Worm (Caenorhabditis elegans): ENCODE data around the gene pkc-3.

Gene pkc-3

DNA sequence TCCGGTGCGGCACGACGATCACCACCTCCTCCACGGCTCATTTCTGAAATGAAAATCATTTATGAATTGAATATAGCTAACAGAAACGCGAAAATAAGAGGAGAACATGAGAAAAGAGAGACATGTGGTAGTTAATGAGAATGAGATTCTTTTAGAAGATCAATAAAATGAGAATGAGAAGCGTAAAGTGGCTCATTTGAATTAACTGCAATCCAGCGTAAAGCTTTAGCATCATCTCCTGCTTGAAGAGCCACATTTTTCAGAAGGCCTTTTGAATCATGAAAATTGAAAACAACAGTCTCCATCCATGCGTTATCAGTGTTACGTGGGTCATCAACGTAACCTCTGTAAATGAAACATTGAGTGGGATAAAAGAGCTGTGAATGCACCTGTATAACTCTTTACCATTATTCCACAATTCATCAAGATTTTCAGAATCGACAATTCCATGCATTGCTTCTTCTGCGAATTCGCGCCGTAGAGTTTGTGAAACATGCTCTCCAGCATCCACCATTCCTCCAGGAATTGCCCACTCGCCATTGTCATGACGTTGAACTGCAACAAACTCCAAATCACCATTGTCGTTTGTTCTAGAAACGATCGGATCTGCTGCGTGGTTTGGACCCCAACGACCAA is 9.1 kb downstream of the pkc-3 start, which contains the start of gene rsp-4:
Gene rsp-4 (minus strand): TSS at position 51 of the 636 bp plus-strand sequence.
- TF ChIP-seq unc-62 (GFP tag; optimal IDR thresholded peaks at IDR 0.05): no peak

DNA sequence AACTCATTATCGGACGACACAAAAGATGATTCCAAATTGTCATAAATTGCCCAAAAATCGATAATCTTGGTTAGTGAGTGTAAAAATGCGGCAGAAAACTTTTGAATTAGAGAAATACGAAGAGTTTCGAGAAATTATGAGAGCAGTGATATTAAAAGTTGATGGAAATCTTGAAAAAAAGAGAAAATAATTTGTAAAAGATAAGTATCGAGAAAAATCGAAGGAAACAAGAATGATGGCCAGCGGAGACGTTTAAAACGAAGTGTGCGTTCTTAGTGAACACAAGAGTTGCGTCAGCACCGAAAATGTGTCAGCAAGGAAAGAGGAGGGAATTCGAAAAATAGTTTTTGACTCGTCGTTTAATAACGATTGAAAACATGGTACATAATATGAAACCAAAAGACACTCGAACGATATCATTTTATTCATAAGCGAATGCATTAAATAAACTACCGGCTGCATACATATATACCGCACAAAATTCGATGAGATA is 10.1 kb downstream of the pkc-3 start, which contains the start of gene ndx-6:
Gene ndx-6 (minus strand): TSS at position 51 of the 493 bp plus-strand sequence.
- TF ChIP-seq unc-62 (GFP tag; optimal IDR thresholded peaks at IDR 0.05): no peak

DNA sequence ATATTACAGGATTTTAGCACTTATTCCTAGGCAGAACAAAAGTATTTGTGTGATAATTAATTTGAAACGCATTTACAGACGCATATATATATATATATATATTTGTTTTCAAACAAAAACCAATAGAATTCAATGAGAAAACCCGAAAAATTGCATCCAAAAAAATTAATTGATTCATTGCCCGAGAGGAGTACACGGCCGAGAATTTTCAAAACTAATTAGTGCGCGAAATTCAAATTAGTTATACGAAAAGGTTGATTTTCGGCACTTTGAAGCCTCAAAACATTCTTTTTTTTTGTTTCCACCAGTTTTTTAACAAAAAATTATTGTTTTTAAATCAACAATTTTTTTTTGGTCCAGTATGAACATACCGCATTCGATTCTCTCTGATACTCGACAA is 11.6 kb downstream of the pkc-3 start:
- no peak for TF ChIP-seq unc-62 (GFP tag; optimal IDR thresholded peaks at IDR 0.05)

DNA sequence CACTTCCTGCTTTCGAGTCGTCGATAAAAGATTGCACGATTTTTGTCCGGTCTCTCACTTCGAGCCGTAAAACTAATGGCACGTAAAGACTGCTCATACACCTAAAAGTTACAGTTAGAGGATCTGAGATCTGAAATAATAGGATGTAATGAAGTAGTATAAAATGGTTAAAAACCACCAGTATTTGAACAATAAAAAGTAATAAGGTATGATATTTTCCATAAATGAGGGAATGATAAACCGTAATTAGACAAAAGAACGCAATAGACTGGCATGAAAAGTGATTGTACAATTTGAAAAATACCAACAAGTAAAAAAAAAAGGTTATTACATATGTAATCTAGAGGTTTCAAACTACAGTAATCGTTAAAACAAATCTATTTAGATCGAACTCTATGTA is 13.3 kb downstream of the pkc-3 start, which contains the start of gene brap-2:
Gene brap-2 (minus strand): TSS at position 101 of the 400 bp plus-strand sequence.
- TF ChIP-seq unc-62 (GFP tag; optimal IDR thresholded peaks at IDR 0.05): no peak

DNA sequence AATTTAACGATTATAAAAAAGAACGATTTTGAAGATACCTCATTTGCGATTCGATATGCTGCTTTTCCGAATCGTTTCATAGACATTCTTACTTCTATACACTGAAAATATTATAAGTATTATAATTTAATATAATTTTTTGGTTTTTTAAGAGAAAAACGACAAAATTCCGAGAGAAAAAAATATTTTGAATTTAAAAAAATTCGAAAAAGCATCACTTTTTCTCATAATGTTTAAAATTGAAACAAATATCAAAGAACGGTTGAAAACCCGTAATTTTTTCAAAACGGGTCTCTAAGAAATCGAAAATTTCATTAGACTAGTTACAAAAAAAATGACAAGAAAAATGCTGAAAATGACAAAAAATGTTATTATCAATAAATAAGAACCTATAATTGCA is 15.8 kb downstream of the pkc-3 start, which contains the start of gene pink-1:
Gene pink-1 (minus strand): TSS at position 101 of the 400 bp plus-strand sequence.
- TF ChIP-seq unc-62 (GFP tag; optimal IDR thresholded peaks at IDR 0.05): no peak

DNA sequence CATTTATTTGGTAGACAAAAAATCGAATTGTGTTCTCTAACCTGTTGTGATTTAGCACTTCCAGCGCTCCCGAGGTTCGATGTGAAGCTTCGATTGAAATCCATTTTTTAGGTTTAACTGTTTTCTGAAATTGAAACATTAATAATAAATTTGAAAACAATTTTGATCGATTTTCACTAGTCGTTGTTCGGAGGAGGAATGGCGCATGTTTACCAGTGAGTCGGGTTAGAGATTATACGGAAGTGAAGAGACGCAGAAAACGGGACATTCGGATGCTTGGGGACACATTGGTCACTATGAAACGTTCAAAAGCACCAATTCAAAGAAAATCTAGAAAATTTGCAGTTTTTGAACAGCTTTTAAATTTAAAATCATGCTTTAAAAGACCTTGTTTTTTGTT is 19.0 kb downstream of the pkc-3 start, which contains the start of gene fbxl-3:
Gene fbxl-3 (minus strand): TSS at position 124 of the 400 bp plus-strand sequence.
- no peak for TF ChIP-seq unc-62 (GFP tag; optimal IDR thresholded peaks at IDR 0.05)

DNA sequence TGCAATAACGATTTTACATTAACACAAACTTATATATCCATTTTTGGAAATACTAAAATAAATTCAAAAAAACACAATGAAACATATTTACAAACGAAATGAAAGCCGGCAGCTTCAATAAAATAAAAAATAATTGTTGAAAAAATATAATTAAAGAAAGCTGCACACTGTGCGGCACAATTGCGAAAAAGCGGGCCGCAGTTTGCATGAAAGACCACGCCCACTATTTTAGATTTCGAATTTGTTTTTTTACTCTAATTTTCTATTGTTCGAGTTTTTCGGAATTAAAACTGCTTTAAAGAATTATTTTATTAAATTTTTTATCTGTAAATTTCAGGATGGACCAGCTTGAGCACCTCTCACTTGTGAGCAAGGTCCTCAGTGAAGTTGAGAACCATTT is 19.4 kb downstream of the pkc-3 start, which contains the start of gene mog-5:
Gene mog-5 (plus strand): TSS at position 338 of the 400 bp plus-strand sequence.
- TF ChIP-seq unc-62 (GFP tag; optimal IDR thresholded peaks at IDR 0.05): no peak

DNA sequence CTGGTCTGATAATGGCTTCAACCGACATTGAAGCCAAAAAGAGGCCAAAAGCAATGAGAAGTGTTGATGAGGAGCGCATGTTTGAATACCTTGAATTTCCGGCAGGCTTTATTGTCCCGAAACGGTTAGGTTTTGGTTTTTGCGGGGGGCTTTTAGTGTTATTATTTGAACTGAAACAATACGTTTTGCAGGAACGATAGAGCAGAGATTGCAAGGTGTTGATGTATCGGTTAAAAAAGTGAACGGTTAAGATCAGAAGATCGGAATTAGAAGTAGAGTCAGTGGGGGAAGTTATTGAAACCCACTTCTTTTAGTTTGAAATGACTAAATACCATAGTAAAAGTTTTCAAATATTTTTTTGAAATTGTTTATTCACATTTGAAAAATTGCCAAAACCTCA is 27.7 kb downstream of the pkc-3 start, which contains the start of gene clec-141:
Gene clec-141 (minus strand): TSS at position 101 of the 400 bp plus-strand sequence.
- no peak for TF ChIP-seq unc-62 (GFP tag; optimal IDR thresholded peaks at IDR 0.05)

DNA sequence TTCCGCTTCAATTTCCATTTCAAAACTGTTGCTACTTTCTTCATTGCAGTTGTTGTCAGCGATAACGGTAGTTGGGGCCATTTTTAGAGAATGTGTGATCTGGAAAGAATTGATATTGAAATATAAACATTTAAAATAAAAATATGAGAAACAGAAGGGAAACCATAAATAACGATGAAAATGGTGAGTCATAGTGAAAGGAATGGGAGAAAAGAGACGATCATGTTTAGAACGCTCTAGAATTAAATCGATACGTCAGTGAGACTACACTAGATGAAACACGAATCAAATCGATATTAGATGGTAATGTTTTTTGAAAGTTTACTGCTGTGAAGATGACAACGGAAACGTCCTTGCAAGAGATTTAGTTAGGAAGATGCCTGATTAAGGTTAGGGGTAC is 29.1 kb downstream of the pkc-3 start, which contains the start of the genes EEED8.12 and EEED8.4:
Gene EEED8.12 (minus strand): TSS at position 101 of the 400 bp plus-strand sequence.
Gene EEED8.4 (plus strand): TSS at position 396 of the 400 bp plus-strand sequence.
- no peak for TF ChIP-seq unc-62 (GFP tag; optimal IDR thresholded peaks at IDR 0.05)

DNA sequence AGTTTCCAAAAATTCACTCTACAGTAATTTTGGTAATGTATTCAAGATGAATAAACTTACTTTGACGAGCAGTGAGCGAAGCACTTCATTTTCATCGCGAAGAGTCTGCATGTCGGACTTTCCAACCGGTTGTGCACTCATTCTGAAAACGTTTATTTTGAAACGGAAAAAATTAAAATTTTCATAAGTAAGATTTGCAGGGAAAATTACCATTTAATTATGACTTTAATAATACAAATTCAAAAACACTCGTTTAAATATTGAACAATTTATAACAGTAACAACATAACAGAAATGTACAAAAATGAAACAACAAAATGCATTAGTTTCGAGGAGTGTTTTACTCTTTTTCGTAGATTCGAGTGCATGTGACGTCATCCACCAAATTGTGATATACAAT is 32.6 kb downstream of the pkc-3 start, which contains the start of the genes EEED8.13 and EEED8.18:
Gene EEED8.13 (minus strand): TSS at position 101 of the 400 bp plus-strand sequence.
Gene EEED8.18 (minus strand): TSS at position 144 of the 400 bp plus-strand sequence.
- no peak for TF ChIP-seq unc-62 (GFP tag; optimal IDR thresholded peaks at IDR 0.05)

DNA sequence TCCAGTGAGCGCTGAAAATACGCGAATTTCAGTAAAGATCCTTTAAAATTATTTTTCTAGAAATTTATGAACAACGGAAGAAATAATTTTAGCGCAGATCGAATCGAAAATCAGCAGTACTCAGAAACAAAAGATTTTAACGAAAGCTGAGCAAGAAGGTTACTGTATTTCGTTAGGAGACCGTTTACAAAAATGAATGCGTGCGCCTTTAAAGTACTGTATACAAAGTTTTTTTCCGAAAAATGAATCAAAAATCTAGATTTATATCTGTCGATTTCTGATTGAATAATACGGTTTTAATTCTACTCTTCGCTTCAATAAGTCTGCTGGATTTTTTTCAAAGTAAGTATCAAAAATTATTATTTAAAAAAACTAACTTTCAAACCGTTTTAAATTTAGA is 34.2 kb downstream of the pkc-3 start, which contains the start of the genes EEED8.14 and EEED8.3:
Gene EEED8.14 (minus strand): TSS at position 13 of the 400 bp plus-strand sequence.
Gene EEED8.3 (plus strand): TSS at position 237 of the 400 bp plus-strand sequence.
- TF ChIP-seq unc-62 (GFP tag; optimal IDR thresholded peaks at IDR 0.05): no peak

DNA sequence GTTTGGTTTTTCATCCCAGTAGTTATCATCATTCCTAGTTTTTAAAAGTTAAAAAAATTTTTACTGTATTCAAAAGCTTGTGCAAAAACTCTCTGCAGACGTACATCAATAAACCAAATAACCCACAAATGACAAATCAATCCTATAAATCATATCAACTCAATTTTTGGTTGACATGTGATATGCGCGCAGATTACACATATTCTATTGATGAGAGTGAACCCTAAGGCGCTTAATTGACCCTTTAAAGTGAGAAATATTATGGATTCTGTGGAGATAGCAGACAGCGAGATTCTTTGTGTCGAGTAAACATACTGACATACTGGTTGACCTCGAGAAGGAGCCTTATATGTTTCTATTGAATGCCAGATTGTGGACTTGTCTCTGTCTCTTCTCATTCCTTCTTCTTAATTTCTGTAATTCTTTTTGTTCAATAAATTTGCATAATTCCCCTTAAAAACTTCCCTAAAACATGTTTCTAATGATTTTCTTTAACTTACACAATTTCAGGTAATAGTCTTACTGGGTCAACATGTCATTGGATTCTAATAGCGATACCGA is 36.5 kb downstream of the pkc-3 start, which contains the start of gene EEED8.2:
Gene EEED8.2 (plus strand): TSS at position 511 of the 561 bp plus-strand sequence.
- no peak for TF ChIP-seq unc-62 (GFP tag; optimal IDR thresholded peaks at IDR 0.05)

DNA sequence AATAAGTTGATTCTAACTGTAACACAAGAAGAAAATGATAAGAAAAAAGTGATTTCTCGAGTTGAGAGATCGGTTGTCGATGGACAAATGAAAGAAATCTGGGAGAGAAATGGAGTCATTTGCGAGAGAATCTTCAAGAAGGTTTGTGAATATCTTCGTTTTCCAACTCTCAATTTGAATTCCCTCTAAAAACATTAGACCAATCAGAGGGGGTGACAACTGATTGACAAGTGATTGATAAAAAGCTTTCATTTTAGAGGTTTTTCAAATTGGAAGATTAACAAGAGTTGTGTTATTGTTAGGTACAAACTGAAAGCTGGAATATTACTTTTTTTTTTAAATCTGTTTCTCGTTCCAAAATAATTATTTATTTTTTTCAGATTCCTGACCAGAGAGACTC is 38.1 kb downstream of the pkc-3 start:
- no peak for TF ChIP-seq unc-62 (GFP tag; optimal IDR thresholded peaks at IDR 0.05)

DNA sequence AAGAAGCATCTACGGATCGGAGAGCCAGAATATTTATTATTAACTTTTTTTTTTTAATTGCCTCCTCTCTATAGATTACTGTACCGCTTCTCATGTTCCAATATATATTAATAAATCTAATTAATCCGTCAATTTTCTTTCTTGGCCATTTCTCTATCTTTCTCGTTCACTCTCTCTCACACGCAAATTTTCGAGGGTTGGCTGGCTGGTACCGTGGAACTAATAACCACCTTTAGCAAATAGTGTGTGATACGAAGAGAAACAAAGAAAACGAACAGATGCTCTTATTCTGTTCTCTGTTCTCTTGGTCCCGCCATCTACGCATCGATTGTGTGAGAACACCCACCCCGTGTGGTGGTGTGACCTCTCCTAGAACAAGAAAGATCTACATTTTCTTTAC is 38.5 kb downstream of the pkc-3 start:
- TF ChIP-seq unc-62 (GFP tag; optimal IDR thresholded peaks at IDR 0.05): no peak

DNA sequence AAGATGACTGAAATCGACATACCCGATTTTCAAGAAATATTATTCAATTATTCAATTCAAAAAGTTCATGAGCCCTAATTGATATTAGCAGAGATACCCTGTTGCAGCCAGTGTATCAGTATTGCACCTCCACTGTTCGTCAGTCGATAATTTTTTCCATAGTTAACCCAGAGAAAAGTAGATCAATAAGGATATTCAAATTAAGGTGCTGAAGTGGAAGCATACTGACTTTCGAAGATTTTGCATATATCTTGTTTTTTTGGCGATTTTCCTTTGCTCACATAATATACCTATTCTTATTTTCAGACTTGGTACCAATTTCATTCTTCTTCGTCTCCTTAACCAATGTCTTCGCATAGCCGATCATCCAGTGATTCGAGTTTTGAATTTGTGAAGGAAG is 39.1 kb downstream of the pkc-3 start, which contains the start of gene EEED8.15:
Gene EEED8.15 (plus strand): TSS at position 301 of the 400 bp plus-strand sequence.
- TF ChIP-seq unc-62 (GFP tag; optimal IDR thresholded peaks at IDR 0.05): no peak
